Fruit fly (Drosophila melanogaster) whole organism, embryonic: Measurements from ENCODE around the gene Rbp1-like.
A peak's percentile ranks its signal among the peaks of the same experiment; 100 is the strongest.

Source experiments
- ATbp ChIP-seq: fragments of 200-800 bp; sonication (Bioruptor generic); optimal IDR thresholded peaks from 2 replicates; lab custom pipeline; 2017; ENCODE audit warnings: missing biosample characterization, mild to moderate bottlenecking, missing genetic modification characterization, missing genetic modification reagents
- Atf3 ChIP-seq: fragments of 200-800 bp; sonication (Bioruptor generic); optimal IDR thresholded peaks from 3 replicates; lab custom pipeline; 2016; ENCODE audit warnings: missing biosample characterization, missing genetic modification characterization
- Atf6 ChIP-seq: fragments of 200-800 bp; sonication (Bioruptor generic); IDR thresholded peaks from 2 replicates; pipeline ENCODE4 v1.3.6; 2022; ENCODE audit warnings: missing biosample characterization, missing genetic modification characterization
- Bteb2 ChIP-seq: fragments of 200-800 bp; sonication (Bioruptor generic); optimal IDR thresholded peaks from 2 replicates; lab custom pipeline; 2016; ENCODE audit warnings: missing biosample characterization, missing genetic modification characterization
- C15 ChIP-seq: fragments of 200-800 bp; sonication (Bioruptor generic); IDR thresholded peaks from 3 replicates; pipeline ENCODE4 v1.3.6; 2022; ENCODE audit warnings: missing biosample characterization, missing genetic modification characterization
- CG10959 ChIP-seq: fragments of 200-800 bp; sonication (Bioruptor generic); IDR thresholded peaks from 2 replicates; pipeline ENCODE4 v1.3.6; 2022; ENCODE audit warnings: missing biosample characterization, missing genetic modification characterization
- CG11504 ChIP-seq: fragments of 200-800 bp; sonication (Bioruptor generic); optimal IDR thresholded peaks from 3 replicates; lab custom pipeline; 2019; ENCODE audit warnings: missing biosample characterization, mild to moderate bottlenecking, missing genetic modification characterization, moderate library complexity
- CG11695 ChIP-seq: fragments of 200-800 bp; sonication (Bioruptor generic); IDR thresholded peaks from 3 replicates; pipeline ENCODE4 v1.3.6; 2022; ENCODE audit warnings: missing biosample characterization, missing genetic modification characterization
- CG12236 ChIP-seq: fragments of 200-800 bp; sonication (Bioruptor generic); optimal IDR thresholded peaks from 2 replicates; lab custom pipeline; 2016; ENCODE audit warnings: missing biosample characterization, missing genetic modification characterization
- CG13287 ChIP-seq: fragments of 200-800 bp; sonication (Bioruptor generic); IDR thresholded peaks from 2 replicates; pipeline ENCODE4 v1.3.6; 2022; ENCODE audit warnings: missing biosample characterization, missing genetic modification characterization; ENCODE audit not compliant: partially characterized antibody
- CG13775 ChIP-seq: fragments of 200-800 bp; sonication (Bioruptor generic); optimal IDR thresholded peaks from 3 replicates; lab custom pipeline; 2017; ENCODE audit warnings: missing biosample characterization, mild to moderate bottlenecking, missing genetic modification characterization
- CG13894 ChIP-seq: fragments of 200-800 bp; sonication (Bioruptor generic); optimal IDR thresholded peaks from 3 replicates; lab custom pipeline; 2018; ENCODE audit warnings: missing biosample characterization, mild to moderate bottlenecking, missing genetic modification characterization, moderate library complexity
- CG1602 ChIP-seq: fragments of 200-800 bp; sonication (Bioruptor generic); optimal IDR thresholded peaks from 3 replicates; lab custom pipeline; 2016; ENCODE audit warnings: missing biosample characterization, missing genetic modification characterization
- CG17328 ChIP-seq: fragments of 200-800 bp; sonication (Bioruptor generic); IDR thresholded peaks from 2 replicates; pipeline ENCODE4 v1.3.6; 2022; ENCODE audit warnings: missing biosample characterization, missing genetic modification characterization
- CG1832 ChIP-seq: fragments of 200-800 bp; sonication (Bioruptor generic); optimal IDR thresholded peaks from 2 replicates; lab custom pipeline; 2017; ENCODE audit warnings: missing biosample characterization, mild to moderate bottlenecking, missing genetic modification characterization, inconsistent platforms
- CG32532 ChIP-seq: fragments of 200-800 bp; sonication (Bioruptor generic); IDR thresholded peaks from 2 replicates; pipeline ENCODE4 v1.3.6; 2022; ENCODE audit warnings: missing biosample characterization, missing genetic modification characterization
- CG6854 ChIP-seq: fragments of 200-800 bp; sonication (Bioruptor generic); optimal IDR thresholded peaks from 3 replicates; lab custom pipeline; 2017; ENCODE audit warnings: missing biosample characterization, mild to moderate bottlenecking, missing genetic modification characterization
- CG7928 ChIP-seq: fragments of 200-800 bp; sonication (Bioruptor generic); optimal IDR thresholded peaks from 2 replicates; lab custom pipeline; 2017; ENCODE audit warnings: missing biosample characterization, mild to moderate bottlenecking, missing genetic modification characterization
- CG9727 ChIP-seq: fragments of 200-800 bp; sonication (Bioruptor generic); optimal IDR thresholded peaks from 3 replicates; lab custom pipeline; 2017; ENCODE audit warnings: missing biosample characterization, mild to moderate bottlenecking, missing genetic modification characterization
- CHES-1-like ChIP-seq: fragments of 200-800 bp; sonication (Bioruptor generic); optimal IDR thresholded peaks from 2 replicates; lab custom pipeline; 2016; ENCODE audit warnings: missing biosample characterization, missing genetic modification characterization
- D19A ChIP-seq: fragments of 200-800 bp; optimal IDR thresholded peaks from 3 replicates; lab custom pipeline; 2019; ENCODE audit warnings: missing biosample characterization, mild to moderate bottlenecking, missing genetic modification characterization, moderate library complexity
- Fer3 ChIP-seq: fragments of 200-800 bp; sonication (Bioruptor generic); optimal IDR thresholded peaks from 2 replicates; lab custom pipeline; 2018; ENCODE audit warnings: missing biosample characterization, mild to moderate bottlenecking, missing genetic modification characterization, moderate library complexity
- HLH4C ChIP-seq: fragments of 200-800 bp; sonication (Bioruptor generic); IDR thresholded peaks from 3 replicates; pipeline ENCODE4 v1.3.6; 2022; ENCODE audit warnings: missing biosample characterization, missing genetic modification characterization; ENCODE audit not compliant: partially characterized antibody
- HLHmδ ChIP-seq: fragments of 200-800 bp; sonication (Bioruptor generic); optimal IDR thresholded peaks from 2 replicates; lab custom pipeline; 2018; ENCODE audit warnings: missing biosample characterization, mild to moderate bottlenecking, missing genetic modification characterization, moderate library complexity
- HmgZ ChIP-seq: fragments of 200-800 bp; sonication (Bioruptor generic); optimal IDR thresholded peaks from 2 replicates; lab custom pipeline; 2018; ENCODE audit warnings: missing biosample characterization, mild to moderate bottlenecking, missing genetic modification characterization
- Hmr ChIP-seq: fragments of 200-800 bp; sonication (Bioruptor generic); optimal IDR thresholded peaks from 3 replicates; lab custom pipeline; 2017; ENCODE audit warnings: mild to moderate bottlenecking, missing biosample characterization, missing genetic modification reagents, missing genetic modification characterization
- Lim3 ChIP-seq: fragments of 200-800 bp; sonication (Bioruptor generic); IDR thresholded peaks from 2 replicates; pipeline ENCODE4 v1.3.6; 2022; ENCODE audit warnings: missing biosample characterization, missing genetic modification characterization
- Mad ChIP-seq: fragments of 200-800 bp; sonication (Bioruptor generic); optimal IDR thresholded peaks from 2 replicates; lab custom pipeline; 2016; ENCODE audit warnings: missing biosample characterization, missing genetic modification characterization
- NFAT ChIP-seq: fragments of 200-800 bp; sonication (Bioruptor generic); IDR thresholded peaks from 2 replicates; pipeline ENCODE4 v1.3.6; 2022; ENCODE audit warnings: missing biosample characterization, missing genetic modification characterization
- NfI ChIP-seq: fragments of 200-800 bp; sonication (Bioruptor generic); optimal IDR thresholded peaks from 3 replicates; lab custom pipeline; 2018; ENCODE audit warnings: missing biosample characterization, mild to moderate bottlenecking, missing genetic modification characterization, moderate library complexity
- Ptx1 ChIP-seq: fragments of 200-800 bp; sonication (Bioruptor generic); IDR thresholded peaks from 2 replicates; pipeline ENCODE4 v1.3.6; 2022; ENCODE audit warnings: missing biosample characterization, missing genetic modification characterization
- Rfx ChIP-seq: fragments of 200-800 bp; sonication (Bioruptor generic); IDR thresholded peaks from 2 replicates; pipeline ENCODE4 v1.3.6; 2022; ENCODE audit warnings: missing biosample characterization, missing genetic modification characterization
- Spps ChIP-seq: fragments of 200-800 bp; sonication (Bioruptor generic); optimal IDR thresholded peaks from 2 replicates; lab custom pipeline; 2018; ENCODE audit warnings: missing biosample characterization, mild to moderate bottlenecking, missing genetic modification characterization
- Sry-β ChIP-seq: fragments of 200-800 bp; sonication (Bioruptor generic); optimal IDR thresholded peaks from 2 replicates; lab custom pipeline; 2018; ENCODE audit warnings: missing biosample characterization, mild to moderate bottlenecking, missing genetic modification characterization, moderate library complexity
- Tbp ChIP-seq: fragments of >200 bp; optimal IDR thresholded peaks from 2 replicates; lab custom pipeline; 2018; ENCODE audit warnings: missing biosample characterization, missing genetic modification characterization
- ato ChIP-seq: fragments of 200-800 bp; sonication (Bioruptor generic); IDR thresholded peaks from 2 replicates; pipeline ENCODE4 v1.3.6; 2022; ENCODE audit warnings: missing biosample characterization, missing genetic modification characterization; ENCODE audit not compliant: partially characterized antibody
- dysf ChIP-seq: fragments of 200-800 bp; sonication (Bioruptor generic); IDR thresholded peaks from 3 replicates; pipeline ENCODE4 v1.3.6; 2022; ENCODE audit warnings: missing biosample characterization, missing genetic modification characterization
- fd3F ChIP-seq: fragments of 200-800 bp; sonication (Bioruptor generic); optimal IDR thresholded peaks from 2 replicates; lab custom pipeline; 2018; ENCODE audit warnings: missing biosample characterization, mild to moderate bottlenecking, missing genetic modification characterization, moderate library complexity
- gro ChIP-seq: fragments of 200-800 bp; sonication (Bioruptor generic); optimal IDR thresholded peaks from 2 replicates; lab custom pipeline; 2016; ENCODE audit warnings: missing biosample characterization, missing genetic modification characterization
- gsb-n ChIP-seq: fragments of 200-800 bp; sonication (Bioruptor generic); optimal IDR thresholded peaks from 3 replicates; lab custom pipeline; 2018; ENCODE audit warnings: missing biosample characterization, mild to moderate bottlenecking, missing genetic modification characterization
- hbn ChIP-seq: fragments of 200-800 bp; sonication (Bioruptor generic); IDR thresholded peaks from 2 replicates; pipeline ENCODE4 v1.3.6; 2022; ENCODE audit warnings: missing biosample characterization, missing genetic modification characterization; ENCODE audit not compliant: partially characterized antibody
- ind ChIP-seq: fragments of 200-800 bp; sonication (Bioruptor generic); optimal IDR thresholded peaks from 3 replicates; lab custom pipeline; 2016; ENCODE audit warnings: missing biosample characterization, missing genetic modification characterization
- lola ChIP-seq, 3 experiments: fragments of >200 bp in 2 of 3; fragments of 200-800 bp in 1 of 3; sonication (Bioruptor generic) in 1 of 3; optimal IDR thresholded peaks; 2 replicates each; lab custom pipeline; 2017 to 2019; ENCODE audit warnings: missing biosample characterization in 3 of 3, missing genetic modification characterization in 3 of 3, mild to moderate bottlenecking in 1 of 3, moderate library complexity in 1 of 3
- mirr ChIP-seq: fragments of 200-800 bp; sonication (Bioruptor generic); optimal IDR thresholded peaks from 3 replicates; lab custom pipeline; 2018; ENCODE audit warnings: missing biosample characterization, mild to moderate bottlenecking, missing genetic modification characterization
- pzg ChIP-seq: fragments of 200-800 bp; sonication (Bioruptor generic); optimal IDR thresholded peaks from 3 replicates; lab custom pipeline; 2018; ENCODE audit warnings: missing biosample characterization, mild to moderate bottlenecking, missing genetic modification characterization, moderate library complexity
- sd ChIP-seq: fragments of 200-800 bp; sonication (Bioruptor generic); optimal IDR thresholded peaks from 3 replicates; lab custom pipeline; 2018; ENCODE audit warnings: missing biosample characterization, mild to moderate bottlenecking, missing genetic modification characterization, moderate library complexity
- sob ChIP-seq: fragments of 200-800 bp; sonication (Bioruptor generic); IDR thresholded peaks from 2 replicates; pipeline ENCODE4 v1.3.6; 2022; ENCODE audit warnings: missing biosample characterization, missing genetic modification characterization
- stc ChIP-seq: fragments of 200-800 bp; sonication (Bioruptor generic); IDR thresholded peaks from 2 replicates; pipeline ENCODE4 v1.3.6; 2022; ENCODE audit warnings: missing biosample characterization, missing genetic modification characterization
- tx ChIP-seq: fragments of 200-800 bp; sonication (Bioruptor generic); optimal IDR thresholded peaks from 2 replicates; lab custom pipeline; 2016; ENCODE audit warnings: missing biosample characterization, missing genetic modification characterization

The Rbp1-like gene

dm6 chrX:13331814-13332701, 52.6 kb downstream of the Rbp1-like start (continued):
- TF ChIP-seq Atf3 (GFP tag; lab: Kevin White, UChicago) (no peak), hbn (GFP tag; lab: Robert Waterston, UW) (no peak), CG1832 (GFP tag; lab: Kevin White, UChicago) (no peak), Bteb2 (GFP tag; lab: Kevin White, UChicago) (no peak), HLHmδ (no peak), CG13775 (GFP tag; lab: Kevin White, UChicago) (no peak), Spps (no peak), HmgZ (tag; lab: Kevin White, UChicago) (no peak), mirr (GFP tag; lab: Kevin White, UChicago) (no peak), gsb-n (tag; lab: Kevin White, UChicago) (no peak), sob (GFP tag; lab: Robert Waterston, UW) (no peak), CG13894 (tag; lab: Kevin White, UChicago) (peak; percentile 99), gro (GFP tag; lab: Kevin White, UChicago) (no peak), Tbp (GFP tag; lab: Kevin White, UChicago) (no peak), Hmr (no peak), CG12236 (GFP tag; lab: Kevin White, UChicago) (no peak), ato (GFP tag; lab: Robert Waterston, UW) (no peak), HLH4C (GFP tag; lab: Robert Waterston, UW) (no peak), CG32532 (GFP tag; lab: Robert Waterston, UW) (0 out of 2 replicates have a peak, but pooled peaks have one; percentile 27), ind (GFP tag; lab: Kevin White, UChicago) (peak; percentile 24), CG11695 (GFP tag; lab: Robert Waterston, UW) (0 out of 3 replicates have a peak, but pooled peaks have one; percentile 13), tx (GFP tag; lab: Kevin White, UChicago) (no peak), CHES-1-like (GFP tag; lab: Kevin White, UChicago) (no peak), NFAT (no peak), stc (no peak), Ptx1 (GFP tag; lab: Robert Waterston, UW) (peak; percentile 28; the same call in 1 of the 2 replicates), pzg (no peak), dysf (GFP tag; lab: Robert Waterston, UW) (peak; percentile 34; the same call in 1 of the 3 replicates), lola (GFP tag; optimal IDR thresholded peaks at IDR 0.05; lab: Kevin White, UChicago) (no peak), Mad (GFP tag; lab: Kevin White, UChicago) (no peak), CG17328 (GFP tag; lab: Robert Waterston, UW) (peak; percentile 19; the same call in 1 of the 2 replicates), CG10959 (no peak), D19A (tag; lab: Kevin White, UChicago) (no peak), Rfx (GFP tag; lab: Robert Waterston, UW) (no peak), NfI (GFP tag; lab: Kevin White, UChicago) (peak; percentile 21), Lim3 (GFP tag; lab: Robert Waterston, UW) (no peak), CG7928 (GFP tag; lab: Kevin White, UChicago) (no peak), CG13287 (GFP tag; lab: Robert Waterston, UW) (no peak), Atf6 (GFP tag; lab: Robert Waterston, UW) (no peak), CG1602 (GFP tag; lab: Kevin White, UChicago) (no peak), fd3F (GFP tag; lab: Kevin White, UChicago) (no peak), CG9727 (GFP tag; lab: Kevin White, UChicago) (no peak), Fer3 (tag; lab: Kevin White, UChicago) (peak; percentile 25), C15 (no peak), sd (tag; lab: Kevin White, UChicago) (peak; percentile 89), CG11504 (peak; percentile 41), Sry-β (GFP tag; lab: Kevin White, UChicago) (no peak), ATbp (GFP tag; lab: Kevin White, UChicago) (peak; percentile 34), CG6854 (GFP tag; lab: Kevin White, UChicago) (no peak)
